Worm (Caenorhabditis elegans) whole organism, young adult: ENCODE results near the gene Y43F8B.13.

ENCODE experiments used
- B0019.2 ChIP-seq: fragments of 200-800 bp; sonication (Bioruptor generic); conservative IDR thresholded peaks from 2 replicates; pipeline ENCODE4 v1.3.6; 2022; ENCODE audit warnings: missing genetic modification reagents, missing genetic modification characterization, missing compliant biosample characterization
- B0035.1 ChIP-seq: sonication (generic microtip); optimal IDR thresholded peaks from 2 replicates; lab custom pipeline; 2016; ENCODE audit warnings: missing genetic modification characterization, mild to moderate bottlenecking, missing compliant biosample characterization, missing genotype, missing genetic modification reagents
- D2030.7 ChIP-seq: fragments of 200-800 bp; sonication (Bioruptor generic); IDR thresholded peaks from 2 replicates; pipeline ENCODE4 v1.3.6; 2022; ENCODE audit warnings: missing genetic modification reagents, missing genetic modification characterization, missing compliant biosample characterization
- F33H1.4 ChIP-seq: fragments of 200-800 bp; sonication (Bioruptor generic); IDR thresholded peaks from 2 replicates; pipeline ENCODE4 v1.3.6; 2022; ENCODE audit warnings: missing genetic modification reagents, missing genetic modification characterization, missing compliant biosample characterization
- F37B4.10 ChIP-seq: fragments of 200-800 bp; sonication (Bioruptor generic); IDR thresholded peaks from 2 replicates; pipeline ENCODE4 v1.3.6; 2022; ENCODE audit warnings: missing genetic modification characterization, missing compliant biosample characterization
- F49E8.2 ChIP-seq: sonication (generic microtip); optimal IDR thresholded peaks from 3 replicates; lab custom pipeline; 2017; ENCODE audit warnings: missing genetic modification characterization, mild to moderate bottlenecking, missing compliant biosample characterization, antibody characterized with exemption, moderate library complexity; ENCODE audit not compliant: insufficient read depth
- Y56A3A.18 ChIP-seq: fragments of 200-800 bp; sonication (Bioruptor generic); IDR thresholded peaks from 2 replicates; pipeline ENCODE4 v1.3.6; 2022; ENCODE audit warnings: missing genetic modification reagents, missing genetic modification characterization, missing compliant biosample characterization
- attf-5 ChIP-seq: fragments of 200-800 bp; sonication (Bioruptor generic); optimal IDR thresholded peaks from 2 replicates; lab custom pipeline; 2018; ENCODE audit warnings: mild to moderate bottlenecking, missing genetic modification characterization, missing compliant biosample characterization
- cebp-1 ChIP-seq, 2 experiments: fragments of 200-800 bp in 1 of 2; sonication (Bioruptor generic) in 1 of 2; sonication (generic microtip) in 1 of 2; IDR thresholded peaks in 1 of 2; optimal IDR thresholded peaks in 1 of 2; 2 replicates each; pipeline versions ENCODE4 v1.3.6 to Lab custom; 2017 to 2022; ENCODE audit warnings: missing compliant biosample characterization in 2 of 2, missing genetic modification characterization in 2 of 2, mild to moderate bottlenecking in 1 of 2, missing genetic modification reagents in 1 of 2, moderate library complexity in 1 of 2
- ceh-27 ChIP-seq: fragments of 200-800 bp; sonication (Bioruptor generic); optimal IDR thresholded peaks from 2 replicates; lab custom pipeline; 2018; ENCODE audit warnings: mild to moderate bottlenecking, missing genetic modification characterization, moderate library complexity, missing compliant biosample characterization
- ceh-58 ChIP-seq: fragments of 200-800 bp; sonication (Bioruptor generic); IDR thresholded peaks from 2 replicates; pipeline ENCODE4 v1.3.6; 2022; ENCODE audit warnings: missing genetic modification characterization, missing compliant biosample characterization
- ekl-4 ChIP-seq: fragments of 200-800 bp; sonication (Bioruptor generic); IDR thresholded peaks from 2 replicates; pipeline ENCODE4 v1.3.6; 2022; ENCODE audit warnings: missing genetic modification reagents, missing genetic modification characterization, missing compliant biosample characterization
- hlh-12 ChIP-seq: sonication (generic microtip); optimal IDR thresholded peaks from 2 replicates; lab custom pipeline; 2016; ENCODE audit warnings: missing genetic modification characterization, missing compliant biosample characterization
- hsf-1 ChIP-seq: fragments of 200-800 bp; sonication (Bioruptor generic); IDR thresholded peaks from 2 replicates; pipeline ENCODE4 v1.3.6; 2022; ENCODE audit warnings: missing genetic modification reagents, missing genetic modification characterization, missing compliant biosample characterization
- lin-26 ChIP-seq: fragments of 200-800 bp; sonication (Bioruptor generic); IDR thresholded peaks from 2 replicates; pipeline ENCODE4 v1.3.6; 2022; ENCODE audit warnings: missing genetic modification reagents, missing genetic modification characterization, missing compliant biosample characterization
- lin-54 ChIP-seq: fragments of 200-800 bp; sonication (Bioruptor generic); optimal IDR thresholded peaks from 2 replicates; lab custom pipeline; 2018; ENCODE audit warnings: mild to moderate bottlenecking, missing genetic modification characterization, missing compliant biosample characterization
- madf-6 ChIP-seq: fragments of 200-800 bp; sonication (Bioruptor generic); IDR thresholded peaks from 2 replicates; pipeline ENCODE4 v1.3.6; 2022; ENCODE audit warnings: missing genetic modification reagents, missing genetic modification characterization, missing compliant biosample characterization
- mes-4 ChIP-seq: sonication (generic microtip); optimal IDR thresholded peaks from 2 replicates; lab custom pipeline; 2016; ENCODE audit warnings: missing genotype, missing genetic modification characterization, missing compliant biosample characterization
- nhr-179 ChIP-seq: sonication (generic microtip); optimal IDR thresholded peaks from 2 replicates; lab custom pipeline; 2016; ENCODE audit warnings: mild to moderate bottlenecking, missing genetic modification characterization, missing compliant biosample characterization
- nhr-80 ChIP-seq: sonication (generic microtip); optimal IDR thresholded peaks from 2 replicates; lab custom pipeline; 2016; ENCODE audit warnings: missing genetic modification characterization, missing compliant biosample characterization
- pbrm-1 ChIP-seq: fragments of 200-800 bp; sonication (Bioruptor generic); IDR thresholded peaks from 2 replicates; pipeline ENCODE4 v1.3.6; 2022; ENCODE audit warnings: missing genetic modification reagents, missing genetic modification characterization, missing compliant biosample characterization
- rpc-1 ChIP-seq, 2 experiments: fragments of 150-350 bp in 1 of 2; sonication (generic microtip) in 1 of 2; optimal IDR thresholded peaks; 2 replicates each; lab custom pipeline; 2014 to 2018; ENCODE audit warnings: missing biosample characterization in 1 of 2, missing genetic modification characterization in 1 of 2, missing genetic modification reagents in 1 of 2, missing genotype in 1 of 2
- snpc-4 ChIP-seq, 5 experiments: fragments of 150-350 bp in 1 of 5; sonication (generic microtip) in 4 of 5; optimal IDR thresholded peaks; 2 replicates each; lab custom pipeline; 2014 to 2018; ENCODE audit warnings: missing genetic modification characterization in 5 of 5, missing biosample characterization in 3 of 5, antibody characterized with exemption in 2 of 5, mild to moderate bottlenecking in 2 of 5, missing compliant biosample characterization in 2 of 5, missing genotype in 2 of 5, moderate library complexity in 2 of 5, missing genetic modification reagents in 1 of 5
- somi-1 ChIP-seq: fragments of 200-800 bp; sonication (Bioruptor generic); optimal IDR thresholded peaks from 2 replicates; lab custom pipeline; 2018; ENCODE audit warnings: mild to moderate bottlenecking, missing genetic modification characterization, missing compliant biosample characterization
- tbp1 ChIP-seq: fragments of 200-800 bp; sonication (Bioruptor generic); optimal IDR thresholded peaks from 2 replicates; lab custom pipeline; 2018; ENCODE audit warnings: mild to moderate bottlenecking, missing genetic modification characterization, missing compliant biosample characterization
- unc-130 ChIP-seq: sonication (generic microtip); optimal IDR thresholded peaks from 2 replicates; lab custom pipeline; 2016; ENCODE audit warnings: missing genetic modification reagents, missing genetic modification characterization, missing compliant biosample characterization
- unc-62 ChIP-seq: fragments of 150-350 bp; optimal IDR thresholded peaks from 2 replicates; lab custom pipeline; 2014; ENCODE audit warnings: missing biosample characterization, missing genetic modification reagents, missing genetic modification characterization
- zim-3 ChIP-seq: sonication (generic microtip); optimal IDR thresholded peaks from 2 replicates; lab custom pipeline; 2017; ENCODE audit warnings: mild to moderate bottlenecking, missing genetic modification characterization, moderate library complexity, missing compliant biosample characterization
- ztf-25 ChIP-seq: fragments of 200-800 bp; sonication (Bioruptor generic); IDR thresholded peaks from 2 replicates; pipeline ENCODE4 v1.3.6; 2022; ENCODE audit warnings: missing genetic modification reagents, missing genetic modification characterization, missing compliant biosample characterization
- ztf-3 ChIP-seq: fragments of 200-800 bp; sonication (Bioruptor generic); optimal IDR thresholded peaks from 2 replicates; lab custom pipeline; 2018; ENCODE audit warnings: mild to moderate bottlenecking, missing genetic modification characterization, missing compliant biosample characterization

Y43F8B.13 gene

ce11 chrV:19436307-19436706 lies 19.4 kb upstream of the Y43F8B.13 start, which contains the start of gene C25F9.14:
Gene C25F9.14 (plus strand): TSS chrV:19436484.
- no peak for TF ChIP-seq B0035.1 (tag; lab: Kevin White, UChicago)
- no peak for TF ChIP-seq snpc-4 (GFP tag; optimal IDR thresholded peaks at IDR 0.05; lab: Kevin White, UChicago)
- TF ChIP-seq snpc-4 (tag; optimal IDR thresholded peaks at IDR 0.05; lab: Kevin White, UChicago), result no peak
- peak; percentile 51 for TF ChIP-seq nhr-80 (tag; lab: Kevin White, UChicago)
- peak; percentile 51; the same call in 1 of the 2 replicates for TF ChIP-seq cebp-1 (GFP tag; IDR thresholded peaks at IDR 0.05; lab: Robert Waterston, UW)
- peak; percentile 80 for TF ChIP-seq cebp-1 (tag; optimal IDR thresholded peaks at IDR 0.05; lab: Kevin White, UChicago)
- TF ChIP-seq, all 124 proteins: peak for 2

ce11 chrV:19443599-19443998 lies 12.2 kb upstream of the Y43F8B.13 start:
- peak; percentile 3 for TF ChIP-seq unc-62 (GFP tag; lab: Kevin White, UChicago)
- peak; percentile 36; the same call in 1 of the 2 replicates for TF ChIP-seq cebp-1 (GFP tag; IDR thresholded peaks at IDR 0.05; lab: Robert Waterston, UW)
- peak; percentile 88 for TF ChIP-seq cebp-1 (tag; optimal IDR thresholded peaks at IDR 0.05; lab: Kevin White, UChicago)
- no peak for TF ChIP-seq F33H1.4 (GFP tag; lab: Robert Waterston, UW)
- TF ChIP-seq ceh-27 (GFP tag; lab: Kevin White, UChicago), result no peak

ce11 chrV:19445442-19445841 lies 10.3 kb upstream of the Y43F8B.13 start, which contains the start of gene M04C3.1:
Gene M04C3.1 (minus strand): TSS chrV:19445605.
- peak; percentile 23 for TF ChIP-seq nhr-80 (tag; lab: Kevin White, UChicago)
- TF ChIP-seq nhr-179 (tag; lab: Kevin White, UChicago), result no peak

ce11 chrV:19448805-19449204 lies 6.9 kb upstream of the Y43F8B.13 start, which contains the start of gene M04C3.2:
Gene M04C3.2 (minus strand): TSS chrV:19448905.
- no peak for TF ChIP-seq B0019.2 (GFP tag; lab: Robert Waterston, UW)
- no peak for TF ChIP-seq F37B4.10 (GFP tag; lab: Robert Waterston, UW)
- TF ChIP-seq hlh-12 (tag; lab: Kevin White, UChicago), result no peak
- TF ChIP-seq ztf-25, result no peak

ce11 chrV:19449544-19449943 lies 6.2 kb upstream of the Y43F8B.13 start, which contains the start of gene M04C3.5:
Gene M04C3.5 (plus strand): TSS chrV:19449733.
- TF ChIP-seq ceh-58, result no peak
- TF ChIP-seq ekl-4, result no peak
- TF ChIP-seq pbrm-1 (GFP tag; lab: Robert Waterston, UW), result no peak
- no peak for TF ChIP-seq B0035.1 (tag; lab: Kevin White, UChicago)
- no peak for TF ChIP-seq Y56A3A.18 (GFP tag; lab: Robert Waterston, UW)
- no peak for TF ChIP-seq hsf-1
- peak; percentile 23 for TF ChIP-seq nhr-80 (tag; lab: Kevin White, UChicago)
- TF ChIP-seq ztf-25, result no peak

- TF ChIP-seq F37B4.10 (GFP tag; lab: Robert Waterston, UW) (no peak), rpc-1 (optimal IDR thresholded peaks at IDR 0.05; lab: Kevin White, UChicago) (no peak), rpc-1 (tag; optimal IDR thresholded peaks at IDR 0.05; lab: Kevin White, UChicago) (no peak), unc-130 (no peak), ztf-3 (GFP tag; lab: Kevin White, UChicago) (no peak), mes-4 (tag; lab: Kevin White, UChicago) (no peak), D2030.7 (no peak), attf-5 (GFP tag; lab: Kevin White, UChicago) (no peak), madf-6 (GFP tag; lab: Robert Waterston, UW) (no peak), somi-1 (GFP tag; lab: Kevin White, UChicago) (no peak), ceh-58 (no peak), lin-54 (GFP tag; lab: Kevin White, UChicago) (no peak), lin-26 (GFP tag; lab: Robert Waterston, UW) (no peak), F49E8.2 (tag; lab: Kevin White, UChicago) (no peak), zim-3 (tag; lab: Kevin White, UChicago) (no peak), tbp1 (no peak)
Observed at ce11 chrV:19457120-19457519, 1.4 kb downstream of the Y43F8B.13 start, which contains the start of gene Y43F8B.24. Gene Y43F8B.24 (plus strand): TSS chrV:19457420.
